Fruit fly (Drosophila melanogaster): ENCODE data around the gene MKP-4.

Gene MKP-4

dm6 chrX:19597684-19598363 lies 25.1 kb upstream of the MKP-4 start, which contains the start of gene RpS10b (continued):
- TF ChIP-seq ems (GFP tag; optimal IDR thresholded peaks at IDR 0.05), result peak; percentile 81
- peak; percentile 95 for TF ChIP-seq CG2116 (GFP tag; optimal IDR thresholded peaks at IDR 0.05)
- peak; percentile 90 for TF ChIP-seq btn (GFP tag; optimal IDR thresholded peaks at IDR 0.05)
- peak; percentile 88 for TF ChIP-seq scrt (GFP tag; optimal IDR thresholded peaks at IDR 0.05)
- TF ChIP-seq CG1233 (GFP tag; optimal IDR thresholded peaks at IDR 0.05), result peak; percentile 96
- no peak for TF ChIP-seq prd (optimal IDR thresholded peaks at IDR 0.05)
- TF ChIP-seq prd (GFP tag; IDR thresholded peaks at IDR 0.05), result peak; percentile 60
- peak; percentile 55; the same call in 1 of the 2 replicates for TF ChIP-seq sisA (GFP tag; IDR thresholded peaks at IDR 0.05)
- TF ChIP-seq CG14667 (GFP tag; IDR thresholded peaks at IDR 0.05), result peak; percentile 18; the same call in 1 of the 2 replicates
- peak; percentile 68 for TF ChIP-seq zen (tag; optimal IDR thresholded peaks at IDR 0.05)
- TF ChIP-seq slou (GFP tag; optimal IDR thresholded peaks at IDR 0.05), result peak; percentile 78
- TF ChIP-seq Nf-YB (GFP tag; optimal IDR thresholded peaks at IDR 0.05), result peak; percentile 76
- peak; percentile 87 for TF ChIP-seq CG4854 (GFP tag; optimal IDR thresholded peaks at IDR 0.05)
- peak; percentile 96 for TF ChIP-seq vnd (GFP tag; IDR thresholded peaks at IDR 0.05; ENCODE audit: partially characterized antibody)
- peak; percentile 63 for TF ChIP-seq Hr3 (GFP tag; optimal IDR thresholded peaks at IDR 0.05)
- TF ChIP-seq z (GFP tag; IDR thresholded peaks at IDR 0.05), result no peak
- TF ChIP-seq HLH3B (GFP tag; IDR thresholded peaks at IDR 0.05), result peak; percentile 57
- peak; percentile 57 for TF ChIP-seq CG12942 (GFP tag; optimal IDR thresholded peaks at IDR 0.05)
- peak; percentile 84 for TF ChIP-seq CG18011 (GFP tag; optimal IDR thresholded peaks at IDR 0.05)
- peak; percentile 68 for TF ChIP-seq TFAM (GFP tag; optimal IDR thresholded peaks at IDR 0.05)
- TF ChIP-seq CG6254 (GFP tag; optimal IDR thresholded peaks at IDR 0.05), result peak; percentile 90
- TF ChIP-seq CG42726 (GFP tag; IDR thresholded peaks at IDR 0.05; ENCODE audit: partially characterized antibody), result peak; percentile 77
- TF ChIP-seq CG33557 (GFP tag; optimal IDR thresholded peaks at IDR 0.05), result peak; percentile 86
- peak; percentile 47 for TF ChIP-seq ara (GFP tag; IDR thresholded peaks at IDR 0.05)
- peak; percentile 62 for TF ChIP-seq tio (GFP tag; optimal IDR thresholded peaks at IDR 0.05)
- peak; percentile 93 for TF ChIP-seq eyg (GFP tag; optimal IDR thresholded peaks at IDR 0.05)
- TF ChIP-seq NC2β (GFP tag; optimal IDR thresholded peaks at IDR 0.05), result peak; percentile 97
- peak; percentile 81 for TF ChIP-seq HmgZ (tag; optimal IDR thresholded peaks at IDR 0.05)
- peak; percentile 89 for TF ChIP-seq Hsf (GFP tag; optimal IDR thresholded peaks at IDR 0.05)
- TF ChIP-seq CG13894 (tag; optimal IDR thresholded peaks at IDR 0.05), result peak; percentile 77
- TF ChIP-seq NfI (GFP tag; optimal IDR thresholded peaks at IDR 0.05), result peak; percentile 95
- peak; percentile 93 for TF ChIP-seq ac (GFP tag; optimal IDR thresholded peaks at IDR 0.05)
- TF ChIP-seq CG8478 (optimal IDR thresholded peaks at IDR 0.05), result no peak
- peak; percentile 70 for TF ChIP-seq CG1024 (GFP tag; IDR thresholded peaks at IDR 0.05)
- peak; percentile 75 for TF ChIP-seq ranshi (GFP tag; IDR thresholded peaks at IDR 0.05)
- TF ChIP-seq crp (GFP tag; optimal IDR thresholded peaks at IDR 0.05), result peak in 1 of 2 experiments; percentile 63
- TF ChIP-seq corto (GFP tag; optimal IDR thresholded peaks at IDR 0.05), result no peak
- peak; percentile 98 for TF ChIP-seq HLHmδ (GFP tag; optimal IDR thresholded peaks at IDR 0.05)
- peak; percentile 83 for TF ChIP-seq CG7839 (tag; optimal IDR thresholded peaks at IDR 0.05)
- TF ChIP-seq Dip3 (GFP tag; optimal IDR thresholded peaks at IDR 0.05), result peak; percentile 76
- TF ChIP-seq Gug (GFP tag; IDR thresholded peaks at IDR 0.05), result peak; percentile 49; the same call in 2 of the 4 replicates
- TF ChIP-seq Usf (GFP tag; optimal IDR thresholded peaks at IDR 0.05), result peak; percentile 86
- peak; percentile 68 for TF ChIP-seq Chrac-16 (GFP tag; optimal IDR thresholded peaks at IDR 0.05)
- TF ChIP-seq Max (GFP tag; optimal IDR thresholded peaks at IDR 0.05), result peak; percentile 87
- TF ChIP-seq Xbp1 (GFP tag; optimal IDR thresholded peaks at IDR 0.05), result peak; percentile 68
- TF ChIP-seq YL-1 (GFP tag; optimal IDR thresholded peaks at IDR 0.05), result peak; percentile 99
- peak; percentile 89 for TF ChIP-seq CG9437 (GFP tag; optimal IDR thresholded peaks at IDR 0.05)
- 0 out of 2 replicates have a peak, but pooled peaks have one; percentile 6 for TF ChIP-seq Xrp1 (GFP tag; IDR thresholded peaks at IDR 0.05)
- TF ChIP-seq pita (GFP tag; optimal IDR thresholded peaks at IDR 0.05), result peak; percentile 29

All from whole organism, embryonic.